Worm (Caenorhabditis elegans): Measurements from ENCODE around the gene chil-11.
A peak's percentile ranks its signal among the peaks of the same experiment; 100 is the strongest.

Gene chil-11

DNA sequence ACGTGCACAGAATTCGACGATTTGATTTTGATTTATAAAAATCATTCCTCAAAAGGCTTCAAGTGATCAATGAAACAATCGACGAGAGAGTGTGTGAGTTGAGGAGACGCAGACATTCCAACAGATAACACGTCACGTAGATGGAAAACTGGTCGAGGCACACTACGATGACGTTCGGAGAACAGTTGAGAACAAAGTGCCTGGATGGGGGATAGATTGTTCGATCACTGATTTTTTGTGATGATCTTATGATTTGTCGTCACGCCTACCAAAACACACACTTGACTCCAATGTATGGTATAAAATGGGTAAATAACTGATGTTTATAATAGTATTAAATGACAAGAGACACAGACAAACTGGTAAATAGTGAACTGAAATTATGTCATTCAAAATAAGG lies 37.2 kb downstream of the chil-11 start (continued):
- TF ChIP-seq sup-37 (GFP tag; optimal IDR thresholded peaks at IDR 0.05) (no peak), dsc-1 (tag; optimal IDR thresholded peaks at IDR 0.05) (no peak), nhr-85 (tag) (peak; percentile 95), snu-23 (GFP tag; optimal IDR thresholded peaks at IDR 0.05) (peak; percentile 62), unc-62 (GFP tag; optimal IDR thresholded peaks at IDR 0.05) (no peak), vab-15 (tag; optimal IDR thresholded peaks at IDR 0.05) (no peak), fkh-8 (tag; optimal IDR thresholded peaks at IDR 0.05) (no peak), mep-1 (tag; optimal IDR thresholded peaks at IDR 0.05) (no peak), ces-1 (GFP tag; optimal IDR thresholded peaks at IDR 0.05) (no peak), C16A3.4 (tag; optimal IDR thresholded peaks at IDR 0.05) (no peak), ceh-63 (GFP tag; optimal IDR thresholded peaks at IDR 0.05) (no peak), hpl-2 (GFP tag; optimal IDR thresholded peaks at IDR 0.05) (no peak), ceh-82 (tag; optimal IDR thresholded peaks at IDR 0.05) (no peak), elt-2 (tag; optimal IDR thresholded peaks at IDR 0.05) (peak; percentile 52), nhr-47 (tag; optimal IDR thresholded peaks at IDR 0.05) (peak; percentile 49), dpl-1 (GFP tag; optimal IDR thresholded peaks at IDR 0.05) (peak in 1 of 3 experiments; percentile 23), lin-35 (GFP tag; optimal IDR thresholded peaks at IDR 0.05) (peak in 1 of 2 experiments; percentile 58), hlh-17 (GFP tag; optimal IDR thresholded peaks at IDR 0.05; ENCODE audit: borderline replicate concordance) (no peak), unc-86 (tag; optimal IDR thresholded peaks at IDR 0.05) (no peak), ztf-11 (tag; optimal IDR thresholded peaks at IDR 0.05) (no peak), egl-27 (tag; optimal IDR thresholded peaks at IDR 0.05) (no peak)

DNA sequence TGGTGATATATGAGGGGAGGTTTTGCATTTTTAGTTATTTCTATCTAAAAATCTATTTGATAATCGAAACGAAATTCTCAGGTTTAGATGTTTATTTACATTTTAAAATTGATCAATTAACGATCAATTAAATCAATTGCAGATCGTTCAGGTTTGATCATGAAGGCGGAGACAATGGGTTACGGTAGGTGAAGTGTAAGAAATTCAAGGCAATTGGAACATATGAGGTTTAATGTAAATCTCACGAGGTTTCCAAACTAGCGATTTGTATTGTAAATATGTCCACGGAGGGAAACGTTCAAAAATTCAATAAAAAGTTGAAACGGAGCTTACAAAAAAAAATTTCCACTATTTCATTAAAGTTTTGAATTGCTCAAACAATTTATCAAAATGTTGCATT lies 38.4 kb downstream of the chil-11 start:
- TF ChIP-seq grh-1 (GFP tag; IDR thresholded peaks at IDR 0.05) = no peak
- TF ChIP-seq nhr-71 (tag; optimal IDR thresholded peaks at IDR 0.05) = peak; percentile 5
- peak; percentile 64 for TF ChIP-seq nhr-85 (tag)

DNA sequence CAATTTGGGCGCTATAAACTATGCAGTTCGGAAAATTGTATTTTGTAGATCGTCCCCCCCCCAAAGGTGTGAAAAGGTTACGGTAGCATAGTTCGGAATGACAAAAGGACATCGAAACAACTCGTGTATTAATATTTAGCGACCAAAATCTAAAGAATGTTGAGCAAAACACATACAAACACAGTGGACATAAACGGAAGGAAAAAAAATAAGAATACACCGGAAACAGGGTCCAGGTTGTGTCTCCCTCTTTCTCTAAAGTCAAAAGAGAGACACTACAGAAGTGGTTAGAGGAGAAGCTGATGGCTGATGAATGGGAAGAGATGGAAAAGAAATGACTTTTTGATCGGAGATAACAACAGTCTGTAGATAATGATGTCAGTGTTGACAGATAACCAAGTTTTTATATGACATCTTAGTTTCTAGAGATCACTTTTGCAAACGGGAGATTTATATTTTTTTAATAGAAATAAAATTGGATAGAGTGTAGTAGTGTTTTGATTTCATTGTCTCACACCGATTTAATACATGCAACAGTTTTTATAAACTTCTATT lies 39.2 kb downstream of the chil-11 start:
- TF ChIP-seq nhr-20 (tag; optimal IDR thresholded peaks at IDR 0.05) = peak; percentile 60
- no peak for TF ChIP-seq nhr-11 (tag; optimal IDR thresholded peaks at IDR 0.05)
- no peak for TF ChIP-seq ceh-8 (GFP tag; optimal IDR thresholded peaks at IDR 0.05)
- TF ChIP-seq aha-1 (tag; optimal IDR thresholded peaks at IDR 0.05) = no peak
- peak in 2 of 6 experiments; percentile 37 to 72 for TF ChIP-seq elt-3 (tag; optimal IDR thresholded peaks at IDR 0.05)
- peak; percentile 49 for TF ChIP-seq blmp-1 (tag; optimal IDR thresholded peaks at IDR 0.05)
- peak; percentile 65 for TF ChIP-seq nhr-85 (tag)
- TF ChIP-seq nhr-71 (tag; optimal IDR thresholded peaks at IDR 0.05) = peak; percentile 63
- TF ChIP-seq ceh-90 (tag; optimal IDR thresholded peaks at IDR 0.05) = no peak

DNA sequence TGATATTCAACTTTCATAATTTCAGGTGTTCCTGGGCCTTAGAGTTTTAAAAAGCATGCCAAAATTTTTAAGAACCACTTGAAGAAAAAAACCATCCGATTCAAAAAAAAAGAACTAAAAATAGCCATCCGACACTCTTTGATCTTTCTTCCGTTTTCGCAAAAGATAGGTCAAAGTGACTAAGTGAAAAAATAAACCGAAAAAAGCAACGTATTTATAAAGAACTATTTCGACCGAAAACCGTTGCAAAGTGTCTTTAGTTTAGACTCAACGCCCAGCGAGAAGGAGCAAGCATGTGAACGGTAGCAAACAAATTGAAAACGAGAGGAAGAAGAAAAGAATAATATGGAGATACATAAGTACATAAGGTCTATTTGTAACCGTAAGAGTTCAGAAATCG lies 42.5 kb downstream of the chil-11 start:
- TF ChIP-seq nhr-84 (tag; optimal IDR thresholded peaks at IDR 0.05) (no peak), blmp-1 (tag; optimal IDR thresholded peaks at IDR 0.05) (no peak)

DNA sequence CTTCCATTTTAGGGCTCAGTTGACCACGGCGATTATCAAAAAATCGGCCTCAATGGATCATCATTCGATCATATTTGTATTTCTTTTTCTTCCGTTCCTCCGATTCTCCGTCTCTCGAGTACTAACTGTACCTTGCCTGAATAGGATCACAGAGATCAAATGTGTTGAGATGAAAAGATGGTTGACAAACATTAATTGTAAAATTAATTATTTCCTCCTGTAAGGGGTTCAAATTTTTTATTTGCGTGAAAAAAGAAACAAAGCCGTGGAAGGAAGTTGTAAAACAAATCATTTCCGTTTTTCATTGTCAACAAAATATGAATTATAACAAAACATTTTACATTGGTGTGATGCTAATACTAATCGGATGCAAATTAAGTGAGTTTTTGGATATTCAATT lies 49.8 kb downstream of the chil-11 start, which contains the start of gene C31H1.2:
TSS of gene C31H1.2 (plus strand) at position 301 of the 400 bp plus-strand sequence.
- no peak for TF ChIP-seq lin-14 (GFP tag; optimal IDR thresholded peaks at IDR 0.05)
- no peak for TF ChIP-seq pag-3 (tag; optimal IDR thresholded peaks at IDR 0.05; ENCODE audit: borderline replicate concordance, insufficient read depth)
- TF ChIP-seq sox-4 (tag; optimal IDR thresholded peaks at IDR 0.05) = no peak
- no peak for TF ChIP-seq elt-2 (tag; optimal IDR thresholded peaks at IDR 0.05)
- TF ChIP-seq ceh-90 (tag; optimal IDR thresholded peaks at IDR 0.05) = no peak
- no peak for TF ChIP-seq mep-1 (tag; optimal IDR thresholded peaks at IDR 0.05)
- no peak for TF ChIP-seq unc-98 (GFP tag; IDR thresholded peaks at IDR 0.05)
- no peak for TF ChIP-seq ztf-4 (tag; optimal IDR thresholded peaks at IDR 0.05)
- no peak for TF ChIP-seq ceh-82 (tag; optimal IDR thresholded peaks at IDR 0.05)
- no peak for TF ChIP-seq hlh-17 (GFP tag; optimal IDR thresholded peaks at IDR 0.05; ENCODE audit: borderline replicate concordance)
- no peak for TF ChIP-seq isw-1 (GFP tag; IDR thresholded peaks at IDR 0.05)
- TF ChIP-seq C16A3.4 (tag; optimal IDR thresholded peaks at IDR 0.05) = no peak
- TF ChIP-seq nhr-11 (tag; optimal IDR thresholded peaks at IDR 0.05) = no peak
- no peak for TF ChIP-seq fkh-8 (tag; optimal IDR thresholded peaks at IDR 0.05)
- TF ChIP-seq jun-1 (tag; optimal IDR thresholded peaks at IDR 0.05) = no peak
